Worm (Caenorhabditis elegans): ENCODE data around the gene F32D8.12.

ce11 chrV:10865599-10865998, 25.2 kb downstream of the F32D8.12 start, which contains the start of gene saeg-1:
- no peak for TF ChIP-seq nhr-11 (tag; optimal IDR thresholded peaks at IDR 0.05)
- TF ChIP-seq zfp-3 (GFP tag; conservative IDR thresholded peaks at IDR 0.05): no peak
- no peak for TF ChIP-seq vab-7 (GFP tag; IDR thresholded peaks at IDR 0.05)
- TF ChIP-seq F26F4.8 (GFP tag; conservative IDR thresholded peaks at IDR 0.05): no peak
- no peak for TF ChIP-seq ces-1 (GFP tag; optimal IDR thresholded peaks at IDR 0.05)
- TF ChIP-seq lin-39 (tag; optimal IDR thresholded peaks at IDR 0.05): no peak
- TF ChIP-seq hif-1 (tag; optimal IDR thresholded peaks at IDR 0.05): no peak
- no peak for TF ChIP-seq R02D3.7 (tag; optimal IDR thresholded peaks at IDR 0.05)
- TF ChIP-seq aly-2 (tag; optimal IDR thresholded peaks at IDR 0.05): no peak
- no peak for TF ChIP-seq skn-1 (tag; optimal IDR thresholded peaks at IDR 0.05)
- no peak for TF ChIP-seq lin-1 (GFP tag; IDR thresholded peaks at IDR 0.05)
